Fruit fly (Drosophila melanogaster) whole organism, prepupa: ENCODE results near the gene CG14957.

Experiments
- Blimp-1 ChIP-seq: fragments of 200-800 bp; sonication (Bioruptor generic); optimal IDR thresholded peaks from 3 replicates; lab custom pipeline; 2017; ENCODE audit warnings: missing biosample characterization, missing genetic modification characterization, mild to moderate bottlenecking, moderate library complexity, missing genetic modification reagents
- CG11294 ChIP-seq: fragments of 200-800 bp; sonication (Bioruptor generic); IDR thresholded peaks from 2 replicates; pipeline ENCODE4 v1.3.6; 2022; ENCODE audit warnings: missing biosample characterization, missing genetic modification characterization
- CG11902 ChIP-seq: fragments of 200-800 bp; sonication (Bioruptor generic); optimal IDR thresholded peaks from 3 replicates; lab custom pipeline; 2016; ENCODE audit warnings: missing biosample characterization, missing genetic modification characterization
- CG15336 ChIP-seq: fragments of 200-800 bp; sonication (Bioruptor generic); IDR thresholded peaks from 2 replicates; pipeline ENCODE4 v1.3.6; 2022; ENCODE audit warnings: missing biosample characterization, missing genetic modification characterization
- CG1621 ChIP-seq: fragments of 200-800 bp; sonication (Bioruptor generic); optimal IDR thresholded peaks from 3 replicates; lab custom pipeline; 2018; ENCODE audit warnings: missing biosample characterization, mild to moderate bottlenecking, missing genetic modification characterization
- CG3032 ChIP-seq: fragments of 200-800 bp; optimal IDR thresholded peaks from 2 replicates; lab custom pipeline; 2019; ENCODE audit warnings: missing biosample characterization, mild to moderate bottlenecking, missing genetic modification characterization, moderate library complexity
- CG32006 ChIP-seq: fragments of 200-800 bp; sonication (Bioruptor generic); optimal IDR thresholded peaks from 3 replicates; lab custom pipeline; 2017; ENCODE audit warnings: missing biosample characterization, mild to moderate bottlenecking, missing genetic modification characterization
- CG34406 ChIP-seq: fragments of 200-800 bp; sonication (Bioruptor generic); optimal IDR thresholded peaks from 3 replicates; lab custom pipeline; 2016; ENCODE audit warnings: missing biosample characterization, missing genetic modification characterization
- CG6792 ChIP-seq: fragments of 200-800 bp; sonication (Bioruptor generic); optimal IDR thresholded peaks from 3 replicates; lab custom pipeline; 2016; ENCODE audit warnings: missing biosample characterization, missing genetic modification characterization
- CG6808 ChIP-seq: fragments of 200-800 bp; sonication (Bioruptor generic); optimal IDR thresholded peaks from 3 replicates; lab custom pipeline; 2017; ENCODE audit warnings: missing biosample characterization, missing genetic modification characterization, mild to moderate bottlenecking, moderate library complexity, missing genetic modification reagents
- CG8119 ChIP-seq: fragments of 200-800 bp; sonication (Bioruptor generic); IDR thresholded peaks from 3 replicates; pipeline ENCODE4 v1.3.6; 2022; ENCODE audit warnings: missing biosample characterization, missing genetic modification characterization
- CG8632 ChIP-seq: fragments of 200-800 bp; sonication (Bioruptor generic); optimal IDR thresholded peaks from 3 replicates; lab custom pipeline; 2016; ENCODE audit warnings: missing biosample characterization, missing genetic modification characterization
- Eip75B ChIP-seq: fragments of 200-800 bp; sonication (Bioruptor generic); optimal IDR thresholded peaks from 3 replicates; lab custom pipeline; 2016; ENCODE audit warnings: missing biosample characterization, missing genetic modification characterization
- Ets21C ChIP-seq: fragments of 200-800 bp; sonication (Bioruptor generic); optimal IDR thresholded peaks from 3 replicates; lab custom pipeline; 2016; ENCODE audit warnings: missing biosample characterization, missing genetic modification characterization
- Hr39 ChIP-seq: fragments of 200-800 bp; sonication (Bioruptor generic); optimal IDR thresholded peaks from 2 replicates; lab custom pipeline; 2016; ENCODE audit warnings: missing biosample characterization, missing genetic modification characterization
- Hr4 ChIP-seq: fragments of 200-800 bp; sonication (Bioruptor generic); optimal IDR thresholded peaks from 3 replicates; lab custom pipeline; 2016; ENCODE audit warnings: missing biosample characterization, missing genetic modification characterization
- Lpt ChIP-seq: fragments of 200-800 bp; sonication (Bioruptor generic); optimal IDR thresholded peaks from 3 replicates; lab custom pipeline; 2016; ENCODE audit warnings: missing biosample characterization, missing genetic modification characterization
- Sox102F ChIP-seq: fragments of 200-800 bp; sonication (Bioruptor generic); optimal IDR thresholded peaks from 2 replicates; lab custom pipeline; 2016; ENCODE audit warnings: missing biosample characterization, mild to moderate bottlenecking, missing genetic modification characterization
- Sox15 ChIP-seq: fragments of 200-800 bp; sonication (Bioruptor generic); optimal IDR thresholded peaks from 3 replicates; lab custom pipeline; 2016; ENCODE audit warnings: missing biosample characterization, missing genetic modification characterization
- achi ChIP-seq: fragments of 200-800 bp; sonication (Bioruptor generic); optimal IDR thresholded peaks from 3 replicates; lab custom pipeline; 2016; ENCODE audit warnings: missing biosample characterization, missing genetic modification characterization
- acj6 ChIP-seq: fragments of 200-800 bp; sonication (Bioruptor generic); optimal IDR thresholded peaks from 3 replicates; lab custom pipeline; 2016; ENCODE audit warnings: missing biosample characterization, missing genetic modification characterization
- cyc ChIP-seq: fragments of 200-800 bp; sonication (Bioruptor generic); optimal IDR thresholded peaks from 3 replicates; lab custom pipeline; 2016; ENCODE audit warnings: missing biosample characterization, missing genetic modification characterization
- dac ChIP-seq: fragments of 200-800 bp; sonication (Bioruptor generic); optimal IDR thresholded peaks from 2 replicates; lab custom pipeline; 2017; ENCODE audit warnings: missing biosample characterization, mild to moderate bottlenecking, missing genetic modification characterization
- dsx ChIP-seq: fragments of 200-800 bp; optimal IDR thresholded peaks from 3 replicates; lab custom pipeline; 2019; ENCODE audit warnings: missing biosample characterization, mild to moderate bottlenecking, missing genetic modification characterization, moderate library complexity; ENCODE audit not compliant: poor library complexity, severe bottlenecking
- esn ChIP-seq: fragments of 200-800 bp; sonication (Bioruptor generic); optimal IDR thresholded peaks from 2 replicates; lab custom pipeline; 2016; ENCODE audit warnings: missing biosample characterization, mild to moderate bottlenecking, missing genetic modification characterization, moderate library complexity
- fkh ChIP-seq: fragments of 200-800 bp; sonication (Bioruptor generic); optimal IDR thresholded peaks from 3 replicates; lab custom pipeline; 2017; ENCODE audit warnings: missing biosample characterization, mild to moderate bottlenecking, missing genetic modification characterization, moderate library complexity
- pdm3 ChIP-seq: fragments of 200-800 bp; sonication (Bioruptor generic); optimal IDR thresholded peaks from 3 replicates; lab custom pipeline; 2016; ENCODE audit warnings: missing biosample characterization, missing genetic modification characterization
- svp ChIP-seq: fragments of 200-800 bp; sonication (Bioruptor generic); peaks from one replicate; lab custom pipeline; 2016; ENCODE audit warnings: missing biosample characterization, missing genetic modification characterization

The CG14957 gene

dm6 chr3L:3149060-3149872 lies 38.1 kb upstream of the CG14957 start (continued):
- TF ChIP-seq CG8632 (GFP tag; lab: Kevin White, UChicago) (no peak), CG8119 (GFP tag; lab: Robert Waterston, UW) (peak; percentile 41; the same call in 1 of the 3 replicates), fkh (no peak), CG34406 (GFP tag; lab: Kevin White, UChicago) (no peak), Sox102F (GFP tag; lab: Kevin White, UChicago) (no peak), acj6 (no peak), pdm3 (GFP tag; lab: Kevin White, UChicago) (no peak), Ets21C (GFP tag; lab: Kevin White, UChicago) (no peak)

- TF ChIP-seq Hr39 (GFP tag; lab: Kevin White, UChicago) = no peak
- TF ChIP-seq Eip75B (GFP tag; lab: Kevin White, UChicago) = no peak
- TF ChIP-seq CG8119 (GFP tag; lab: Robert Waterston, UW) = no peak
- no peak for TF ChIP-seq Ets21C (GFP tag; lab: Kevin White, UChicago)
- TF ChIP-seq dac (GFP tag; lab: Kevin White, UChicago) = no peak
- no peak for TF ChIP-seq Hr4
- no peak for TF ChIP-seq Lpt (GFP tag; lab: Kevin White, UChicago)
- TF ChIP-seq dsx (GFP tag; lab: Kevin White, UChicago) = no peak
- TF ChIP-seq CG8632 (GFP tag; lab: Kevin White, UChicago) = no peak
- no peak for TF ChIP-seq CG11294 (GFP tag; lab: Robert Waterston, UW)
- no peak for TF ChIP-seq Blimp-1 (GFP tag; lab: Kevin White, UChicago)
These were observed 37.0 kb upstream of the CG14957 start for dm6 chr3L:3150376-3150775.

dm6 chr3L:3157651-3158050 lies 29.7 kb upstream of the CG14957 start:
- TF ChIP-seq CG11902 (GFP tag; lab: Kevin White, UChicago) (no peak), esn (GFP tag; lab: Kevin White, UChicago) (no peak), CG15336 (GFP tag; lab: Robert Waterston, UW) (no peak), Sox15 (GFP tag; lab: Kevin White, UChicago) (no peak), Lpt (GFP tag; lab: Kevin White, UChicago) (no peak), achi (GFP tag; lab: Kevin White, UChicago) (no peak), acj6 (no peak), CG6792 (GFP tag; lab: Kevin White, UChicago) (no peak), dsx (GFP tag; lab: Kevin White, UChicago) (no peak), CG32006 (no peak)

- TF ChIP-seq cyc (GFP tag; lab: Kevin White, UChicago) (peak; percentile 21), esn (GFP tag; lab: Kevin White, UChicago) (peak; percentile 48), CG3032 (tag; lab: Kevin White, UChicago) (peak; percentile 14), CG6808 (GFP tag; lab: Kevin White, UChicago) (no peak)
These were observed 27.8 kb upstream of the CG14957 start, which contains the start of the genes ND-30 and CG15812 for dm6 chr3L:3159309-3160194. Gene ND-30 (minus strand): TSS chr3L:3159578. Gene CG15812 (plus strand): TSS chr3L:3159991.

dm6 chr3L:3161968-3162367 lies 25.4 kb upstream of the CG14957 start, which contains the start of gene rasp:
Gene rasp (plus strand): TSS chr3L:3162180.
- TF ChIP-seq CG6808 (GFP tag; lab: Kevin White, UChicago) (no peak), CG1621 (tag; lab: Kevin White, UChicago) (peak; percentile 90), svp (GFP tag; lab: Kevin White, UChicago) (no peak)
